Fruit fly (Drosophila melanogaster) ovary, adult (tissue): ENCODE measurements around the gene CG8852.
A peak's percentile ranks its signal among the peaks of the same experiment; 100 is the strongest.

Source experiments
- CG17801 ChIP-seq: fragments of 200-800 bp; optimal IDR thresholded peaks from 2 replicates; lab custom pipeline; 2019; ENCODE audit warnings: missing biosample characterization, mild to moderate bottlenecking, missing genetic modification characterization, moderate library complexity; ENCODE audit not compliant: partially characterized antibody

Gene CG8852

DNA sequence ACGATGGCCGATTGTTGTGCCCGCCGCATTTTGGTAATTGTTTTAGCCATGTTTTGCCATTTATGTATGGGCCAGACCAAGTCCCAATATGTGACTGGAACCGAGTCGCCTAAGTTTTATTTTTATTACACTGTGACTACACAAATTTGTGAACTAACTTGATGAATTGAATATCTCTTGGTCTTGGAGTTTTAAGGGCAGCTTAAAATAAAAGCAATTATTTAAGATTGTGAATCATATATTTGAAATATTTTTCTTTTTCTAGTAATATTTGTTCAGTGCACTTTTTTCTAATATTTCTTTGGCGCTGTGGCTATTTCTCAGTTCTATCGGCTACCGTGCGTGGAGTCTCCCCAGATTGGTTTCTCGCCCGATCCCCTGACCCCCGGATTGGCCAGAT is 31.5 kb upstream of the CG8852 start:
- TF ChIP-seq CG17801 (GFP tag; lab: Kevin White, UChicago): no peak

DNA sequence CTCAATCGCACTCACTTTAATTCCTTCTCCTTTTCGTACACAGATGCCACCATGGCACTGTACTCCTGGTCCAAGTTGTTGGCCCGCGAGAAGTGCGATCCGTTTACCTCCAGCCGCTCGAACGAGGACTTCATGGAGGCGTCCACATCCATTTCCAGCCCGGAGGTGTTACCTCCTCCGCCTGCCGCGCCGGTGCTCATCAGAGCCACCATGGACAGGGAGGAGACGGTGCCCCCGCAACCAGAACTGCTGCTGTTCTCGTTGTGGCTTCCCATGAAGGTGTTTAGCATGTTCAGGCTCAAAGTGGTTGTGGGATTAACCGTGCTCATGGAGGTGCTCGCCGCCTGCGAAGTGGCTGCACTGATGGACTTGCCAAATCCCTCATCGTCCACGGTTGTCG is 29.5 kb upstream of the CG8852 start:
- TF ChIP-seq CG17801 (GFP tag; lab: Kevin White, UChicago): no peak

DNA sequence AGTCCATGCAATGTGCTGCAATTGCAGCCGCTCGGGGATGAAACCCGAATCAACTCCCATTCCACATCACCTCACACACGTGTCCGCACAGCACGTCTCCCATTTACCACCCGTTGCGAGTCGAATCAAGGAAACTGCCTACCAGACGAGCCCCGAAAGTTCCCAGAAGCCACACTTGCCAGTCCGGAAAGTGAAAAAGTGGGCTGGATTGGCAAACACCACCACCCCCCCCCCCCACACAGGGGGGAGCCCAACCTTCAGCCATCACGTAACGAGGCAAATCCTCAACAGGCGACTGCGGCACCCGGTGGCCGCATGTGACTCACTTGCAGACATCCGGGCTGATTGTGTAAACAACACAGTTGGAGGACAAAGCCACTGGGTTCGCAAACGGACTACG is 20.1 kb upstream of the CG8852 start:
- no peak for TF ChIP-seq CG17801 (GFP tag; lab: Kevin White, UChicago)

- no peak for TF ChIP-seq CG17801 (GFP tag; lab: Kevin White, UChicago)
Observed at dm6 chr2L:3506322-3506721, 18.6 kb upstream of the CG8852 start.

DNA sequence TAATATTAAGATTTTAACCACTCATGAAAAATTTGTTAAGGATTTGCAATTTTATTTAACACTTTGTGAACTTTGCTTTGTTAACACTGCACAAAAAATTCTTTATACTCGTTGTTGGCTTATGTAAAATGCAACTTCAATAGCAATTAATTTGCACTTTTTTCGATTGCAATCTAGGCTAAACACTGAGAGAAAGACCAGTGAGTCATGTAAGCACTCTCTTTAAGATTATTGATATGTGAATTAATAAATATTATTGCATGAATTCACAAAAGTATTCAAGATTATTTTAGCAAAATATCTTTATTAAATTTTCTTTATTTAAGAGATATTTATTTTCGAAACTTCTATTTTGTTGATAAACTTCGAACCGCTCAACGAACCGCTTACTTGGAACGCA is 18.1 kb upstream of the CG8852 start:
- TF ChIP-seq CG17801 (GFP tag; lab: Kevin White, UChicago): no peak

DNA sequence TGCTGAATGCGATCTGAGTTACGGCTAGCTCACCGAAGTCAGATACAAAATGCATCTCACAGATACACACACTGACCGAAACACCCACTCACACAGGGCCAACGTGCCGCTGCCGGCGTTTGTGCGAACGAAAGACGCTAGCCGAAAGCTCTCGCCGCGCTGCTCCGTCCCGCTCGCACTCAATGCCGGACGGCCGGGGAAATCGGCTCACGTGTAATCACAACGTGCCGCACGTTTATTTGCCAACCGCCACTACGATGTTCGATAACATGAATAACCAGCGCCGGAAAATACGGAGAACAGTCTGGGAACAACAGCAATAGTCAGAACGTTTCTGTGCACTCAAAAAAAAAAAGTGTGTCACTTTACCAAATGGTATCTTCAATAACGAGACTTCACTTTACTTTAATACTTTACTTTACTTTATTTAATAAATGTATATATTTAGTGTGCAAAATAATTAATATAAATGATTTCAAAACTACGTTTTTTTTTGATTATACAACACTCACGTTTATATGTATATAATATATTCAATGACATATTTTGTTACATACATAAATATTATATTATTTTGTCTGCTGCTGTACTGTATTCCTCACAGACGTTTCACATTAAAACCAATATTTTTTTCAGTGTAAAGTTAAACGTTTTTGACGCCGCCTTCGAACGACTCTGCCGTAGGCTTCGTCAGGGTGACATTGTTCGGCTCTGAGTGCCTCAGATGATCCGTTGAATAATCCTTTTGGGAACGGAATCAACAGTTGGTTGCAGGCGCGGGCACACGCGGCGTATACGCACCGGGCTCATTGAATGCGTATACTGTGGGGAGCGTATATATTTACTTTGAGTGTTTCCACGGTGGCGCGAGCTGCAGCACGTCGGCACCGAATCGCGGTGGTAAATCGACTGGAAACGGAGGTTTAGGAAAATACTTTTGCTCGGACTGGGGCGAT is 17.4 kb upstream of the CG8852 start, which contains the start of gene tim:
tim (minus strand) TSS at position 911 of the 956 bp plus-strand sequence.
- TF ChIP-seq CG17801 (GFP tag; lab: Kevin White, UChicago): peak; percentile 74

DNA sequence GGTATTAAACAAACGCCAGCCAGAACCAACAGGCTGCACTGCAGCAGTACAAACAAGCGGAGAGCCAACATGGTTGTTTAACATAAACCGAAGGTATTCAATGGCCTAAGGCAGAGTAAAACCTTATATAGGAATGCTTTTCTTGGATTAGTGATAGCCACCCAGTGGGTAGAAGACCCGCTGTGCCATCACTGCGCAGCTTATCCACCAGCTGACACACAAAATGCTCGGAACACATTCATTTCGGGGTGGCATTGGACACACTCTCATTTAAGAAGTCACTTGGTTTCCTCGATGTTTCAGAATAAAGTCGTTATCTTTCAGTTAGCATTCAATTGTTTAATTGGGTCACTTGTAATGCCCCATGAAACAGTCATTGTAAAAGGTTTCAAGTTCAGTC is 14.9 kb upstream of the CG8852 start, which contains the start of gene CG31954:
CG31954 (minus strand) TSS at position 101 of the 400 bp plus-strand sequence.
- TF ChIP-seq CG17801 (GFP tag; lab: Kevin White, UChicago): no peak

dm6 chr2L:3514569-3515191 is 10.3 kb upstream of the CG8852 start, which contains the start of the genes LeuRS and CG17593:
Gene LeuRS (minus strand): TSS chr2L:3514656.
Gene CG17593 (plus strand): TSS chr2L:3514872.
- TF ChIP-seq CG17801 (GFP tag; lab: Kevin White, UChicago): no peak

- no peak for TF ChIP-seq CG17801 (GFP tag; lab: Kevin White, UChicago)
Observed at dm6 chr2L:3519551-3519950, 5.4 kb upstream of the CG8852 start, which contains the start of the genes CG3213 and CG8851. Gene CG3213 (minus strand): TSS chr2L:3519651. Gene CG8851 (plus strand): TSS chr2L:3519677.

dm6 chr2L:3523956-3524355 is 975 bp upstream of the CG8852 start, which contains the start of gene Sr-CIV:
Gene Sr-CIV (minus strand): TSS chr2L:3524056.
- no peak for TF ChIP-seq CG17801 (GFP tag; lab: Kevin White, UChicago)

- no peak for TF ChIP-seq CG17801 (GFP tag; lab: Kevin White, UChicago)
Observed at dm6 chr2L:3530186-3530832, 5.4 kb downstream of the CG8852 start, which contains the start of the genes Spindly and IFT57. Gene Spindly (minus strand): TSS chr2L:3530317. Gene IFT57 (plus strand): TSS chr2L:3530789.

DNA sequence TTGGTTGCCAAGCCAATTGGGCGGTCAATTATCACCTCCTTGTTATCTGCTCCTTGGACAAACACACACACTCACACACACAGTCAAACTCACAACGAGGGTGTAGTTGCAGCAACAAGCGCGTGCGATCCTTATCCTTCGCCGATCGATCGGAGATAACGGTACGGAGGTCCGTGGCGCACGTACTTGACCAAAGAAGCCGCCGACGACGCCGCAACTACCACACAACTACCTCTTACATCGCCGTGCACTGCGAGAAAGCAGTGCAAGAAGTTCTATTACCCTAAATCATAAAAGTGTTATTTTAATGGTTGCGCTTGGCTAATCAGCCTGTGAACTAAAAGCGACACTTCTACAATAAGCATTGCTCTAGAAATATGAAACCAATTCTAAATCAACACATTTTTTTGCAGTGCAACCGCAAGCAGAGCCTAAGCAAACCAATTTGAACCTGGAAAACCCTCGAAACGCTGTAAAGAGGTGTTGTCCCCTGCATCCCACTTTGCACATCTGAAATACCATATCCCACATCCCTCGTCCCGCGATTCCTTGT is 8.1 kb downstream of the CG8852 start:
- TF ChIP-seq CG17801 (GFP tag; lab: Kevin White, UChicago): no peak

- no peak for TF ChIP-seq CG17801 (GFP tag; lab: Kevin White, UChicago)
Observed at dm6 chr2L:3534227-3534842, 9.4 kb downstream of the CG8852 start.
